Worm (Caenorhabditis elegans): ENCODE data around the gene F59B1.10.

DNA sequence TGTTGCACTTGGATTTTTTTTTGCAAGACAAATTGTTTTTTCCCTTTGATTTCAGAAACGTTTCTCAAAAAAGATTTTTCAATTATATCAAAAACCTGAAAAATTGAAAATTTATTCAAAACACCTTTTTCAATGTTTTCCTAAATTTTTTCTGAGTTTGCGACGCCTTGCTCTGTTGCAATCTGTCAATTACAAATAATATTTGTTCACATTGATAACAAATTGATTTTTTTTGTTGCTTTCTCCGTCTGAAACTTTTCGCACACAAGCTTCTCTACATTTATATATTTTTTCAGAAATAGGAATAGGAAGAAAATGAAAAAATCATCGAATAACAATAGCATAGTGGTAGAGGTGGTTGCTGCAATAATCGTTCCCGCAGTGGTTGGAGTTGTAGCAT is 20.7 kb upstream of the F59B1.10 start, which contains the start of gene Y39H10B.2:
- TF ChIP-seq ama-1 (optimal IDR thresholded peaks at IDR 0.05) = no peak
- TF ChIP-seq tra-4 (tag; optimal IDR thresholded peaks at IDR 0.05) = no peak
- TF ChIP-seq scrt-1 (GFP tag; IDR thresholded peaks at IDR 0.05) = no peak
- no peak for TF ChIP-seq F13C5.2 (tag; optimal IDR thresholded peaks at IDR 0.05)
- TF ChIP-seq hmg-4 (GFP tag; optimal IDR thresholded peaks at IDR 0.05) = no peak
- no peak for TF ChIP-seq sea-1 (GFP tag; conservative IDR thresholded peaks at IDR 0.05)
